Fruit fly (Drosophila melanogaster): ENCODE data around the gene ppan.

The ppan gene

dm6 chr3R:21090230-21091021, 25.6 kb upstream of the ppan start:
- TF ChIP-seq CG1620 (GFP tag; optimal IDR thresholded peaks at IDR 0.05) (no peak), cnc (optimal IDR thresholded peaks at IDR 0.05) (no peak), CG7045 (GFP tag; optimal IDR thresholded peaks at IDR 0.05) (no peak), pad (GFP tag; optimal IDR thresholded peaks at IDR 0.05) (no peak), CG33017 (tag; optimal IDR thresholded peaks at IDR 0.05) (no peak), CG11617 (GFP tag; optimal IDR thresholded peaks at IDR 0.05) (no peak), Crg-1 (GFP tag; optimal IDR thresholded peaks at IDR 0.05) (no peak), bab1 (GFP tag; optimal IDR thresholded peaks at IDR 0.05) (no peak), CG7101 (tag; optimal IDR thresholded peaks at IDR 0.05) (no peak), ovo (GFP tag; optimal IDR thresholded peaks at IDR 0.05) (no peak), cic (GFP tag; optimal IDR thresholded peaks at IDR 0.05) (no peak)

- no peak for TF ChIP-seq toe (GFP tag; optimal IDR thresholded peaks at IDR 0.05)
- TF ChIP-seq Clk (GFP tag; optimal IDR thresholded peaks at IDR 0.05) = no peak
- TF ChIP-seq ovo (GFP tag; optimal IDR thresholded peaks at IDR 0.05) = no peak
These were observed 24.6 kb upstream of the ppan start for dm6 chr3R:21091500-21091899.

- TF ChIP-seq Crg-1 (GFP tag; optimal IDR thresholded peaks at IDR 0.05) (no peak), CG11617 (GFP tag; optimal IDR thresholded peaks at IDR 0.05) (no peak), Mnt (GFP tag; optimal IDR thresholded peaks at IDR 0.05) (no peak), cnc (optimal IDR thresholded peaks at IDR 0.05) (no peak)
These were observed 24.0 kb upstream of the ppan start for dm6 chr3R:21092036-21092435.

DNA sequence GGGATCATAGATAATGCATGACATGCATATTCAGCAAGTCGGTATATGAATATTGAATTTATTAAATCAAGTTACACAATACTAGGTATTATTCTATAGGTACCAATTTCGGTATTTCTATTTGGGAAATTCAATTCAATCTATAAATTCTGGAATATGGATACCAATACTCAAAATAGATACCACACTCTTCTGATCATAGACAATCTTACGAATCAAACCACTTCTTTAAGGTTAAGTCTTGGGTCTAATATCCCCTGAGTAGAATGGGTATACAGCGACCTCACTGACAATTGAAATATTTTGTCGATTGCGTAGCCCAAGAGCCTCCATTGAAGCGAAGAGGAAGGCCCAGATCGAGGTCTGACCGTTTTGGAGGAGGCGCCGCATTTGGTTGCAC, 23.2 kb upstream of the ppan start:
- TF ChIP-seq ovo (GFP tag; optimal IDR thresholded peaks at IDR 0.05) = no peak
- no peak for TF ChIP-seq cnc (optimal IDR thresholded peaks at IDR 0.05)
- no peak for TF ChIP-seq CG12768 (GFP tag; optimal IDR thresholded peaks at IDR 0.05)
- TF ChIP-seq kay (GFP tag; ENCODE audit: borderline replicate concordance) = no peak

DNA sequence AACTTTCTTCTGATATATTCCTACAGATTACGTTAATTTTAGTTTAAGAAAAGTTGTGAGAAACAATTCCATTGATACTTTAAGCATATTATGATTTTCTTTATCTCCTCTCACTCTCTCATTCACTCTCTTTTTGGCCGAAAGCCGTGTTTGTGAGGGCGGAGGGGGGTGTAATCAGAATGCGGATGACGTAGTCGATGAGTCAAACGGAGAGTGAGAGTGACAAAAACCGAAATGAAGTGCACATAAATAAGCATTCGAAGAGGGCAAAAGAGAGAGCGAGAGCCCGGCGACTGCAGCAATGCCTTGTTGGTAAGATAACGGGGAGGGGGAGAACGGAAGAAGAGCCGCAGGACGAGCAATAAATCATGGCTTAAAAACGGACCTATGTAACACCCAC, 21.8 kb upstream of the ppan start:
- TF ChIP-seq CG14711 (tag; optimal IDR thresholded peaks at IDR 0.05) (no peak), kay (GFP tag; ENCODE audit: borderline replicate concordance) (no peak), CG7045 (GFP tag; optimal IDR thresholded peaks at IDR 0.05) (no peak), tj (GFP tag; optimal IDR thresholded peaks at IDR 0.05) (no peak), CG1620 (GFP tag; optimal IDR thresholded peaks at IDR 0.05) (no peak), toe (GFP tag; optimal IDR thresholded peaks at IDR 0.05) (no peak), ovo (GFP tag; optimal IDR thresholded peaks at IDR 0.05) (no peak), Clk (GFP tag; optimal IDR thresholded peaks at IDR 0.05) (no peak), Hr96 (GFP tag; optimal IDR thresholded peaks at IDR 0.05) (no peak)

DNA sequence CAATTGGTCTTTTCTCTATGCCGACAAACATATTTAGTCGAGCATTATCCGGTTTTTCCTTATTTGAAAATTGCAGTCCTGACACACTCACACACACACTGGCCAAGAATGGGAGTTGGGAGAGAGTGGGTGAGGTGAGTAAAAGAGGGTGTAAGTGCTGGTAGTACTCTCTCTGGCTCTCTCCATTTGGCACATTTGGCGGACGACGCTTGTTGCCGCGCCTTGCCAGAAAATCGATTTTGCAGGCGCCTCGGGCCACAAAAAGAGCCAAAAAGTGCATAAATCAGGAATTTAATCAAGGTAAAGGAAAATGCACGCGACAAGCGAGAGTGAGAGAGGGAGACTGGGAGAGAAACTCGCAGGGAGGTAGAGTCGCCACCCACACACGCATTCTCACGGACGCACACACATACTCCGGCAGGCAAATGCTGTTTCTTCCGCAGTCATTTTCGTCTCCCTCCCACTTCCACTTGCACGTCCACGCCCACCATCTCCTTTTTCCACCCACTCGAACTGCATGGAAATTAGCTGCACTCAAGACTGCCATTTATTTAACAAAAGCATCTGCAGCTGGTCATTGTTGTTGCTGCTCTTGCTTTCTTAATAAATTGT, 19.4 kb upstream of the ppan start:
- TF ChIP-seq CG12768 (GFP tag; optimal IDR thresholded peaks at IDR 0.05) (no peak), kay (GFP tag; ENCODE audit: borderline replicate concordance) (no peak), cnc (optimal IDR thresholded peaks at IDR 0.05) (no peak), tj (GFP tag; optimal IDR thresholded peaks at IDR 0.05) (no peak), CG1620 (GFP tag; optimal IDR thresholded peaks at IDR 0.05) (no peak), bab1 (GFP tag; optimal IDR thresholded peaks at IDR 0.05) (no peak), CG7045 (GFP tag; optimal IDR thresholded peaks at IDR 0.05) (no peak), Crg-1 (GFP tag; optimal IDR thresholded peaks at IDR 0.05) (no peak), CG14711 (tag; optimal IDR thresholded peaks at IDR 0.05) (no peak), CG11617 (GFP tag; optimal IDR thresholded peaks at IDR 0.05) (no peak)

DNA sequence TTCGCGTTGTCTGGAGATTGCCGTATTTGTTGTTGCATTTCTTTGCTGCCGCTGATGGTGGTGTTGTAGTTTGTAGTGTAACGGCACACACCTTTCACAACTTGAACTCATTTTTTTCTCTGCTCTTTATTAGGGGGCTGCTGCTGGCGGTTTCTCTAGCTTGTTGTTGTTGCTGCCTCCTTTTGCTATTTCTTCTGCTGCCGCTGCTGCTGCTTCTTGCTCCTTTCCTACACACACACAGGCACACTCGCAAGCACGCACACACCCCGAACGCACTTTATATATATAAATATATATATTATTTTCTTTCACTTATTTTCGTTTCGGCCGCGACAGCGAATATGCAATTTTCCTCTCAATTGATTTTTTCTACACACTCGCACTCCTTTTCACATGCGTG, 18.9 kb upstream of the ppan start:
- TF ChIP-seq CG33017 (tag; optimal IDR thresholded peaks at IDR 0.05) = no peak
- no peak for TF ChIP-seq Crg-1 (GFP tag; optimal IDR thresholded peaks at IDR 0.05)
- no peak for TF ChIP-seq cnc (optimal IDR thresholded peaks at IDR 0.05)
- TF ChIP-seq tj (GFP tag; optimal IDR thresholded peaks at IDR 0.05) = no peak
- TF ChIP-seq bab1 (GFP tag; optimal IDR thresholded peaks at IDR 0.05) = no peak
- TF ChIP-seq Hr96 (GFP tag; optimal IDR thresholded peaks at IDR 0.05) = no peak
- TF ChIP-seq pad (GFP tag; optimal IDR thresholded peaks at IDR 0.05) = no peak
- no peak for TF ChIP-seq CG5204 (GFP tag; optimal IDR thresholded peaks at IDR 0.05)
- TF ChIP-seq kay (GFP tag; ENCODE audit: borderline replicate concordance) = no peak
- no peak for TF ChIP-seq toe (GFP tag; optimal IDR thresholded peaks at IDR 0.05)
- TF ChIP-seq Mnt (GFP tag; optimal IDR thresholded peaks at IDR 0.05) = no peak
- TF ChIP-seq CG11617 (GFP tag; optimal IDR thresholded peaks at IDR 0.05) = no peak
- no peak for TF ChIP-seq CG7101 (tag; optimal IDR thresholded peaks at IDR 0.05)
- no peak for TF ChIP-seq Clk (GFP tag; optimal IDR thresholded peaks at IDR 0.05)
- TF ChIP-seq CG7045 (GFP tag; optimal IDR thresholded peaks at IDR 0.05) = no peak
- no peak for TF ChIP-seq CG12768 (GFP tag; optimal IDR thresholded peaks at IDR 0.05)
